Worm (Caenorhabditis elegans) whole organism, late embryonic: ENCODE results near the gene aex-4.
A peak's percentile ranks its signal among the peaks of the same experiment; 100 is the strongest.

Source experiments
- F13H6.1 ChIP-seq: sonication (generic microtip); optimal IDR thresholded peaks from 2 replicates; lab custom pipeline; 2016; ENCODE audit warnings: missing genetic modification characterization, missing compliant biosample characterization
- K02D7.2 ChIP-seq: sonication (generic microtip); optimal IDR thresholded peaks from 2 replicates; lab custom pipeline; 2017; ENCODE audit warnings: mild to moderate bottlenecking, missing genetic modification characterization, missing compliant biosample characterization
- K09A11.1 ChIP-seq: sonication (generic microtip); optimal IDR thresholded peaks from 2 replicates; lab custom pipeline; 2017; ENCODE audit warnings: antibody characterized with exemption, mild to moderate bottlenecking, missing genetic modification characterization, missing compliant biosample characterization; ENCODE audit not compliant: insufficient read depth
- T23F11.4 ChIP-seq: fragments of 200-800 bp; sonication (Bioruptor generic); optimal IDR thresholded peaks from 2 replicates; lab custom pipeline; 2018; ENCODE audit warnings: mild to moderate bottlenecking, missing genetic modification characterization, missing compliant biosample characterization
- Y22D7AL.16 ChIP-seq: sonication (generic microtip); optimal IDR thresholded peaks from 2 replicates; lab custom pipeline; 2016; ENCODE audit warnings: missing genetic modification characterization, missing compliant biosample characterization
- ama-1 ChIP-seq: fragments of 150-350 bp; optimal IDR thresholded peaks from 2 replicates; lab custom pipeline; 2014
- ceh-18 ChIP-seq: sonication (generic microtip); optimal IDR thresholded peaks from 2 replicates; lab custom pipeline; 2016; ENCODE audit warnings: missing genetic modification characterization, missing compliant biosample characterization
- ceh-30 ChIP-seq: fragments of 150-350 bp; optimal IDR thresholded peaks from 2 replicates; lab custom pipeline; 2014; ENCODE audit warnings: missing biosample characterization, missing genetic modification characterization
- ceh-31 ChIP-seq: sonication (generic microtip); optimal IDR thresholded peaks from 2 replicates; lab custom pipeline; 2016; ENCODE audit warnings: missing genetic modification characterization, missing compliant biosample characterization
- ceh-45 ChIP-seq: fragments of 200-800 bp; sonication (Bioruptor generic); IDR thresholded peaks from 2 replicates; pipeline ENCODE4 v1.3.6; 2022; ENCODE audit warnings: missing genetic modification reagents, missing genetic modification characterization, missing compliant biosample characterization
- ceh-48 ChIP-seq: sonication (generic microtip); optimal IDR thresholded peaks from 2 replicates; lab custom pipeline; 2016; ENCODE audit warnings: missing genetic modification characterization, inconsistent platforms, missing compliant biosample characterization
- ceh-9 ChIP-seq: sonication (generic microtip); optimal IDR thresholded peaks from 2 replicates; lab custom pipeline; 2016; ENCODE audit warnings: mild to moderate bottlenecking, missing genetic modification characterization, inconsistent platforms, missing compliant biosample characterization
- dmd-4 ChIP-seq: sonication (generic microtip); optimal IDR thresholded peaks from 2 replicates; lab custom pipeline; 2016; ENCODE audit warnings: borderline replicate concordance, missing genetic modification characterization, missing compliant biosample characterization
- elt-2 ChIP-seq: sonication (generic microtip); optimal IDR thresholded peaks from 2 replicates; lab custom pipeline; 2016; ENCODE audit warnings: missing genetic modification reagents, missing genetic modification characterization, missing compliant biosample characterization
- elt-4 ChIP-seq: sonication (generic microtip); optimal IDR thresholded peaks from 2 replicates; lab custom pipeline; 2016; ENCODE audit warnings: missing genetic modification characterization, missing compliant biosample characterization
- ets-4 ChIP-seq: sonication (generic microtip); optimal IDR thresholded peaks from 2 replicates; lab custom pipeline; 2016; ENCODE audit warnings: missing genetic modification characterization, missing compliant biosample characterization
- eyg-1 ChIP-seq: sonication (generic microtip); optimal IDR thresholded peaks from 2 replicates; lab custom pipeline; 2016; ENCODE audit warnings: missing genotype, missing genetic modification characterization, missing compliant biosample characterization
- fkh-10 ChIP-seq: fragments of 150-350 bp; optimal IDR thresholded peaks from 2 replicates; lab custom pipeline; 2014; ENCODE audit warnings: missing biosample characterization, missing genetic modification reagents, missing genetic modification characterization
- fkh-6 ChIP-seq: sonication (generic microtip); optimal IDR thresholded peaks from 2 replicates; lab custom pipeline; 2016; ENCODE audit warnings: missing genetic modification characterization, missing compliant biosample characterization
- gmeb-2 ChIP-seq: sonication (generic microtip); optimal IDR thresholded peaks from 2 replicates; lab custom pipeline; 2016; ENCODE audit warnings: missing genetic modification characterization, inconsistent platforms, missing compliant biosample characterization
- hlh-13 ChIP-seq: fragments of 200-800 bp; sonication (Bioruptor generic); optimal IDR thresholded peaks from 2 replicates; lab custom pipeline; 2018; ENCODE audit warnings: mild to moderate bottlenecking, missing genetic modification characterization, missing compliant biosample characterization
- hlh-15 ChIP-seq: sonication (generic microtip); optimal IDR thresholded peaks from 2 replicates; lab custom pipeline; 2016; ENCODE audit warnings: missing genetic modification characterization, missing compliant biosample characterization
- hlh-30 ChIP-seq: sonication (generic microtip); optimal IDR thresholded peaks from 2 replicates; lab custom pipeline; 2017; ENCODE audit warnings: antibody characterized with exemption, missing genetic modification characterization, missing compliant biosample characterization; ENCODE audit not compliant: insufficient read depth
- hlh-8 ChIP-seq: sonication (generic microtip); optimal IDR thresholded peaks from 2 replicates; lab custom pipeline; 2016; ENCODE audit warnings: missing genotype, missing genetic modification characterization, missing compliant biosample characterization
- lim-6 ChIP-seq: sonication (generic microtip); optimal IDR thresholded peaks from 2 replicates; lab custom pipeline; 2016; ENCODE audit warnings: missing genetic modification characterization, missing compliant biosample characterization
- nhr-11 ChIP-seq: fragments of 150-350 bp; optimal IDR thresholded peaks from 2 replicates; lab custom pipeline; 2014; ENCODE audit warnings: missing biosample characterization, missing genetic modification characterization
- npax-4 ChIP-seq: sonication (generic microtip); optimal IDR thresholded peaks from 2 replicates; lab custom pipeline; 2016; ENCODE audit warnings: missing genetic modification characterization, missing compliant biosample characterization
- pag-3 ChIP-seq: sonication (generic microtip); optimal IDR thresholded peaks from 2 replicates; lab custom pipeline; 2016; ENCODE audit warnings: missing compliant biosample characterization, missing genetic modification characterization, borderline replicate concordance
- pros-1 ChIP-seq: fragments of 150-350 bp; optimal IDR thresholded peaks from 2 replicates; lab custom pipeline; 2014; ENCODE audit warnings: missing biosample characterization, missing genetic modification reagents, missing genetic modification characterization
- sox-2 ChIP-seq: fragments of 200-800 bp; sonication (Bioruptor generic); IDR thresholded peaks from 2 replicates; pipeline ENCODE4 v1.3.6; 2022; ENCODE audit warnings: missing genetic modification reagents, missing genetic modification characterization, missing compliant biosample characterization
- tbx-2 ChIP-seq: sonication (generic microtip); optimal IDR thresholded peaks from 2 replicates; lab custom pipeline; 2016; ENCODE audit warnings: missing genetic modification characterization, missing compliant biosample characterization
- ttx-3 ChIP-seq: sonication (generic microtip); optimal IDR thresholded peaks from 2 replicates; lab custom pipeline; 2016; ENCODE audit warnings: missing genetic modification reagents, missing genetic modification characterization, missing compliant biosample characterization
- unc-86 ChIP-seq: sonication (generic microtip); optimal IDR thresholded peaks from 2 replicates; lab custom pipeline; 2016; ENCODE audit warnings: missing genetic modification characterization, missing compliant biosample characterization
- ztf-16 ChIP-seq: sonication (generic microtip); optimal IDR thresholded peaks from 2 replicates; lab custom pipeline; 2017; ENCODE audit warnings: missing genetic modification characterization, missing compliant biosample characterization

Gene aex-4

ce11 chrX:3709747-3710146 lies 19.3 kb upstream of the aex-4 start:
- TF ChIP-seq K09A11.1 (tag; lab: Kevin White, UChicago) (no peak), ama-1 (no peak), npax-4 (tag; lab: Kevin White, UChicago) (no peak), ceh-30 (tag; lab: Kevin White, UChicago) (no peak), tbx-2 (tag; lab: Kevin White, UChicago) (no peak), sox-2 (GFP tag; lab: Robert Waterston, UW) (no peak), ceh-31 (no peak), nhr-11 (tag; lab: Kevin White, UChicago) (no peak), ceh-48 (tag; lab: Kevin White, UChicago) (no peak), fkh-10 (no peak), Y22D7AL.16 (tag; lab: Kevin White, UChicago) (no peak), ztf-16 (tag; lab: Kevin White, UChicago) (no peak), F13H6.1 (no peak), pag-3 (no peak), unc-86 (tag; lab: Kevin White, UChicago) (no peak), pros-1 (no peak), lim-6 (no peak), ttx-3 (tag; lab: Kevin White, UChicago) (no peak), ets-4 (tag; lab: Kevin White, UChicago) (no peak)

ce11 chrX:3711581-3712101 lies 17.4 kb upstream of the aex-4 start:
- TF ChIP-seq hlh-8 (peak; percentile 56), ceh-31 (no peak)

ce11 chrX:3714797-3715196 lies 14.3 kb upstream of the aex-4 start, which contains the start of gene C01C4.2:
TSS of gene C01C4.2 (plus strand) at chrX:3715097.
- TF ChIP-seq ztf-16 (tag; lab: Kevin White, UChicago) (no peak), hlh-13 (GFP tag; lab: Kevin White, UChicago) (no peak), elt-4 (tag; lab: Kevin White, UChicago) (no peak), eyg-1 (no peak), dmd-4 (no peak), elt-2 (tag; lab: Kevin White, UChicago) (no peak), npax-4 (tag; lab: Kevin White, UChicago) (no peak), K02D7.2 (tag; lab: Kevin White, UChicago) (no peak), ceh-18 (tag; lab: Kevin White, UChicago) (no peak), ceh-9 (no peak)

ce11 chrX:3715835-3716234 lies 13.2 kb upstream of the aex-4 start:
- TF ChIP-seq pros-1 (no peak), hlh-30 (tag; lab: Kevin White, UChicago) (no peak), pag-3 (no peak), ceh-31 (no peak), T23F11.4 (no peak), hlh-15 (tag; lab: Kevin White, UChicago) (no peak), lim-6 (no peak), F13H6.1 (no peak)
- TF ChIP-seq, all 69 proteins: peak for 0

ce11 chrX:3725437-3725836 lies 3.6 kb upstream of the aex-4 start:
- no peak for TF ChIP-seq ceh-45 (GFP tag; lab: Robert Waterston, UW)

- TF ChIP-seq gmeb-2 (tag; lab: Kevin White, UChicago) (no peak), ztf-16 (tag; lab: Kevin White, UChicago) (no peak), fkh-6 (no peak)
Observed at ce11 chrX:3727274-3727673, 1.8 kb upstream of the aex-4 start, which contains the start of gene nlp-1. TSS of gene nlp-1 (plus strand) at chrX:3727574.
